Fruit fly (Drosophila melanogaster) whole organism, pupa: ENCODE measurements around the gene EloA.
A peak's percentile ranks its signal among the peaks of the same experiment; 100 is the strongest.

Experiments
- CG10348 ChIP-seq: fragments of 200-800 bp; sonication (Bioruptor generic); IDR thresholded peaks from 2 replicates; pipeline ENCODE4 v1.3.6; 2022; ENCODE audit warnings: missing biosample characterization, missing genetic modification characterization
- CG12605 ChIP-seq: fragments of 200-800 bp; sonication (Bioruptor generic); IDR thresholded peaks from 2 replicates; pipeline ENCODE4 v1.3.6; 2022; ENCODE audit warnings: missing biosample characterization, missing genetic modification characterization
- CG13204 ChIP-seq: fragments of 200-800 bp; sonication (Bioruptor generic); optimal IDR thresholded peaks from 2 replicates; lab custom pipeline; 2018; ENCODE audit warnings: missing biosample characterization, mild to moderate bottlenecking, missing genetic modification characterization, moderate library complexity
- CG14655 ChIP-seq: fragments of 200-800 bp; sonication (Bioruptor generic); optimal IDR thresholded peaks from 3 replicates; lab custom pipeline; 2017; ENCODE audit warnings: mild to moderate bottlenecking, missing biosample characterization, missing genetic modification reagents, missing genetic modification characterization
- CG15710 ChIP-seq: fragments of 200-800 bp; sonication (Bioruptor generic); optimal IDR thresholded peaks from 2 replicates; lab custom pipeline; 2018; ENCODE audit warnings: missing biosample characterization, mild to moderate bottlenecking, missing genetic modification characterization, moderate library complexity
- CG17806 ChIP-seq: fragments of 200-800 bp; sonication (Bioruptor generic); optimal IDR thresholded peaks from 2 replicates; lab custom pipeline; 2018; ENCODE audit warnings: missing biosample characterization, mild to moderate bottlenecking, missing genetic modification characterization, moderate library complexity
- CG32121 ChIP-seq: fragments of 200-800 bp; sonication (Bioruptor generic); IDR thresholded peaks from 2 replicates; pipeline ENCODE4 v1.3.6; 2022; ENCODE audit warnings: missing biosample characterization, missing genetic modification characterization
- CG34367 ChIP-seq: fragments of 200-800 bp; sonication (Bioruptor generic); optimal IDR thresholded peaks from 2 replicates; lab custom pipeline; 2018; ENCODE audit warnings: missing biosample characterization, mild to moderate bottlenecking, missing genetic modification characterization
- CG4496 ChIP-seq: fragments of 200-800 bp; sonication (Bioruptor generic); IDR thresholded peaks from 3 replicates; pipeline ENCODE4 v1.3.6; 2022; ENCODE audit warnings: missing biosample characterization, missing genetic modification characterization
- CG8159 ChIP-seq: fragments of 200-800 bp; sonication (Bioruptor generic); optimal IDR thresholded peaks from 3 replicates; lab custom pipeline; 2018; ENCODE audit warnings: missing biosample characterization, mild to moderate bottlenecking, missing genetic modification characterization, moderate library complexity
- CG8301 ChIP-seq: fragments of 200-800 bp; sonication (Bioruptor generic); optimal IDR thresholded peaks from 2 replicates; lab custom pipeline; 2018; ENCODE audit warnings: missing biosample characterization, mild to moderate bottlenecking, missing genetic modification characterization
- CG9948 ChIP-seq: fragments of 200-800 bp; sonication (Bioruptor generic); optimal IDR thresholded peaks from 2 replicates; lab custom pipeline; 2018; ENCODE audit warnings: missing biosample characterization, mild to moderate bottlenecking, missing genetic modification characterization, moderate library complexity
- D1 ChIP-seq: fragments of 200-800 bp; sonication (Bioruptor generic); optimal IDR thresholded peaks from 2 replicates; lab custom pipeline; 2018; ENCODE audit warnings: missing biosample characterization, mild to moderate bottlenecking, missing genetic modification characterization, moderate library complexity
- EcR ChIP-seq: fragments of 200-800 bp; sonication (Bioruptor generic); optimal IDR thresholded peaks from 3 replicates; lab custom pipeline; 2019; ENCODE audit warnings: missing biosample characterization, missing genetic modification characterization, mild to moderate bottlenecking, moderate library complexity, missing genetic modification reagents
- Ets98B ChIP-seq: fragments of 200-800 bp; sonication (Bioruptor generic); IDR thresholded peaks from 2 replicates; pipeline ENCODE4 v1.3.6; 2022; ENCODE audit warnings: missing biosample characterization, missing genetic modification characterization
- Pif1A ChIP-seq: fragments of 200-800 bp; sonication (Bioruptor generic); optimal IDR thresholded peaks from 3 replicates; lab custom pipeline; 2016; ENCODE audit warnings: missing biosample characterization, missing genetic modification characterization
- Pif1B ChIP-seq: fragments of 200-800 bp; sonication (Bioruptor generic); optimal IDR thresholded peaks from 3 replicates; lab custom pipeline; 2016; ENCODE audit warnings: missing biosample characterization, missing genetic modification characterization
- Snoo ChIP-seq: fragments of 200-800 bp; sonication (Bioruptor generic); optimal IDR thresholded peaks from 3 replicates; lab custom pipeline; 2017; ENCODE audit warnings: missing biosample characterization, mild to moderate bottlenecking, missing genetic modification characterization, inconsistent platforms
- fd96Ca ChIP-seq: fragments of 200-800 bp; sonication (Bioruptor generic); IDR thresholded peaks from 3 replicates; pipeline ENCODE4 v1.3.6; 2022; ENCODE audit warnings: missing biosample characterization, missing genetic modification characterization
- gl ChIP-seq: fragments of 200-800 bp; sonication (Bioruptor generic); optimal IDR thresholded peaks from 2 replicates; lab custom pipeline; 2018; ENCODE audit warnings: missing biosample characterization, mild to moderate bottlenecking, missing genetic modification characterization
- rn ChIP-seq: fragments of 200-800 bp; sonication (Bioruptor generic); IDR thresholded peaks from 2 replicates; pipeline ENCODE4 v1.3.6; 2022; ENCODE audit warnings: missing biosample characterization, missing genetic modification characterization

EloA gene

dm6 chr3R:23251256-23251655 lies at the start of gene EloA, which contains the start of gene Rad60:
TSS of gene EloA (plus strand) at chr3R:23251563.
TSS of gene Rad60 (minus strand) at chr3R:23251477.
- TF ChIP-seq CG10348 (GFP tag; lab: Robert Waterston, UW): no peak
- TF ChIP-seq EcR (GFP tag; lab: Kevin White, UChicago): no peak
- TF ChIP-seq CG17806: peak; percentile 48
- peak; percentile 65 for TF ChIP-seq Pif1B (GFP tag; lab: Kevin White, UChicago)
- TF ChIP-seq CG8159 (tag; lab: Kevin White, UChicago): peak; percentile 58
- no peak for TF ChIP-seq D1
- TF ChIP-seq CG9948: peak; percentile 26
- peak; percentile 70 for TF ChIP-seq Ets98B (GFP tag; lab: Robert Waterston, UW)
- TF ChIP-seq fd96Ca: peak; percentile 79
- TF ChIP-seq CG4496 (GFP tag; lab: Robert Waterston, UW): peak; percentile 81
- peak; percentile 48 for TF ChIP-seq CG8301 (tag; lab: Kevin White, UChicago)
- TF ChIP-seq Snoo: peak; percentile 59
- TF ChIP-seq CG14655 (GFP tag; lab: Kevin White, UChicago): no peak
- no peak for TF ChIP-seq Pif1A (GFP tag; lab: Kevin White, UChicago)
- 0 out of 2 replicates have a peak, but pooled peaks have one; percentile 24 for TF ChIP-seq rn (GFP tag; lab: Robert Waterston, UW)
- 0 out of 2 replicates have a peak, but pooled peaks have one; percentile 12 for TF ChIP-seq CG32121 (GFP tag; lab: Robert Waterston, UW)
- TF ChIP-seq CG12605 (GFP tag; lab: Robert Waterston, UW): no peak
- peak; percentile 60 for TF ChIP-seq CG15710 (tag; lab: Kevin White, UChicago)
- no peak for TF ChIP-seq CG13204 (GFP tag; lab: Kevin White, UChicago)
- peak; percentile 33 for TF ChIP-seq gl
- peak; percentile 41 for TF ChIP-seq CG34367 (tag; lab: Kevin White, UChicago)

- TF ChIP-seq CG9948 (no peak), fd96Ca (no peak), Pif1A (GFP tag; lab: Kevin White, UChicago) (no peak), EcR (GFP tag; lab: Kevin White, UChicago) (no peak), gl (no peak), CG4496 (GFP tag; lab: Robert Waterston, UW) (no peak), CG17806 (no peak), CG32121 (GFP tag; lab: Robert Waterston, UW) (no peak)
Measured at dm6 chr3R:23203934-23204333, 47.4 kb upstream of the EloA start, which contains the start of gene fzo. TSS of gene fzo (minus strand) at chr3R:23204034.

dm6 chr3R:23207254-23207653 lies 44.1 kb upstream of the EloA start:
- no peak for TF ChIP-seq CG32121 (GFP tag; lab: Robert Waterston, UW)
- no peak for TF ChIP-seq CG10348 (GFP tag; lab: Robert Waterston, UW)
- no peak for TF ChIP-seq CG17806
- no peak for TF ChIP-seq CG12605 (GFP tag; lab: Robert Waterston, UW)
- no peak for TF ChIP-seq Pif1B (GFP tag; lab: Kevin White, UChicago)
- TF ChIP-seq CG15710 (tag; lab: Kevin White, UChicago): no peak
- TF ChIP-seq Ets98B (GFP tag; lab: Robert Waterston, UW): no peak
- TF ChIP-seq fd96Ca: no peak

dm6 chr3R:23210243-23211215 lies 40.8 kb upstream of the EloA start:
- no peak for TF ChIP-seq CG4496 (GFP tag; lab: Robert Waterston, UW)
- TF ChIP-seq CG8301 (tag; lab: Kevin White, UChicago): no peak
- 0 out of 3 replicates have a peak, but pooled peaks have one; percentile 41 for TF ChIP-seq fd96Ca
- TF ChIP-seq CG10348 (GFP tag; lab: Robert Waterston, UW): no peak
- peak; percentile 24 for TF ChIP-seq gl
- no peak for TF ChIP-seq D1
- peak; percentile 44 for TF ChIP-seq CG13204 (GFP tag; lab: Kevin White, UChicago)
- TF ChIP-seq CG12605 (GFP tag; lab: Robert Waterston, UW): no peak
- peak; percentile 35 for TF ChIP-seq EcR (GFP tag; lab: Kevin White, UChicago)
- TF ChIP-seq Pif1A (GFP tag; lab: Kevin White, UChicago): no peak
- peak; percentile 30; the same call in 1 of the 2 replicates for TF ChIP-seq Ets98B (GFP tag; lab: Robert Waterston, UW)
- TF ChIP-seq CG8159 (tag; lab: Kevin White, UChicago): no peak
- TF ChIP-seq CG14655 (GFP tag; lab: Kevin White, UChicago): no peak
- TF ChIP-seq CG32121 (GFP tag; lab: Robert Waterston, UW): peak; percentile 16; the same call in 1 of the 2 replicates

dm6 chr3R:23211745-23212254 lies 39.6 kb upstream of the EloA start:
- TF ChIP-seq fd96Ca: no peak
- no peak for TF ChIP-seq CG32121 (GFP tag; lab: Robert Waterston, UW)
- TF ChIP-seq D1: no peak
- TF ChIP-seq Ets98B (GFP tag; lab: Robert Waterston, UW): no peak
- TF ChIP-seq Snoo: peak; percentile 24
- no peak for TF ChIP-seq CG12605 (GFP tag; lab: Robert Waterston, UW)
- TF ChIP-seq CG14655 (GFP tag; lab: Kevin White, UChicago): peak; percentile 28
- TF ChIP-seq CG8301 (tag; lab: Kevin White, UChicago): peak; percentile 13
- TF ChIP-seq Pif1A (GFP tag; lab: Kevin White, UChicago): peak; percentile 49
- no peak for TF ChIP-seq CG10348 (GFP tag; lab: Robert Waterston, UW)
- TF ChIP-seq CG15710 (tag; lab: Kevin White, UChicago): peak; percentile 31
- TF ChIP-seq CG9948: peak; percentile 31
- TF ChIP-seq gl: no peak
- TF ChIP-seq CG8159 (tag; lab: Kevin White, UChicago): peak; percentile 61
- peak; percentile 33 for TF ChIP-seq CG17806
- no peak for TF ChIP-seq EcR (GFP tag; lab: Kevin White, UChicago)
- TF ChIP-seq rn (GFP tag; lab: Robert Waterston, UW): no peak
